Fruit fly (Drosophila melanogaster): Measurements from ENCODE around the gene Muc12Ea.

Muc12Ea gene

DNA sequence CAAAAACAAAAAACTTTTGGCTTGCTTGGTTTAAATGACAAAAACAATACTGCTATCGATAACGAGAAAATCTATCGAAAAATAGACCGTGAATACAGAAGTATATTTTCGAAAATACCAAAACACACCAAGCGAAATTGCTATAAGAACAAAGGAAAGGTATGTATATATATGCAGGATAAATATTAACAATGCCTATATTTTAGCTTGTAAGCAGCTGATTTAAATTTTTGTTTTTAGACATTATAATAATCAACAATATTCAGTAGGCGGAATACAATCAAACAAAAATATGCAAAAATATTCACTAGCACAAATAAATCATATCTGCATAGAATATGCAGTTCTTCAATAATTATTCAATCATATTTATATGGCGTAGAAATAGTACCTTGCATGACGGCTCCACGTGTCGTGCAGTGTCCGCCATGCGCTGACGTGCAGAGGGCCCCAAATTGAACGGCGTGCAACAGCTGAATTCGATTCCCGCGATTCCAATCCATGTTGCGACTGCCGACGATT, 39.6 kb upstream of the Muc12Ea start, which contains the start of the genes Fbxl4 and Dus2 (continued):
- TF ChIP-seq CG33213 (GFP tag; optimal IDR thresholded peaks at IDR 0.05) = peak; percentile 86
- TF ChIP-seq CHES-1-like (GFP tag; optimal IDR thresholded peaks at IDR 0.05) = peak; percentile 89
- no peak for TF ChIP-seq CG1832 (GFP tag; optimal IDR thresholded peaks at IDR 0.05)
- peak; percentile 95 for TF ChIP-seq nmo (GFP tag; optimal IDR thresholded peaks at IDR 0.05)
- TF ChIP-seq eve (GFP tag; optimal IDR thresholded peaks at IDR 0.05) = no peak
- TF ChIP-seq CG6254 (GFP tag; optimal IDR thresholded peaks at IDR 0.05) = peak; percentile 78
- peak; percentile 70 for TF ChIP-seq CG6654 (GFP tag; optimal IDR thresholded peaks at IDR 0.05)
- TF ChIP-seq CG1529 (GFP tag; optimal IDR thresholded peaks at IDR 0.05) = peak; percentile 76
- TF ChIP-seq tgo (GFP tag; IDR thresholded peaks at IDR 0.05) = peak; percentile 92
- TF ChIP-seq chif (GFP tag; optimal IDR thresholded peaks at IDR 0.05) = peak; percentile 92 to 95
- TF ChIP-seq Hr78 (GFP tag; optimal IDR thresholded peaks at IDR 0.05) = peak in 1 of 2 experiments; percentile 77
- peak; percentile 87 for TF ChIP-seq Dad (GFP tag; optimal IDR thresholded peaks at IDR 0.05)
- peak; percentile 86 for TF ChIP-seq CG2889 (GFP tag; IDR thresholded peaks at IDR 0.05)
- peak; percentile 60; the same call in 1 of the 2 replicates for TF ChIP-seq sim (GFP tag; IDR thresholded peaks at IDR 0.05)
- peak; percentile 27 for TF ChIP-seq pfk (GFP tag; optimal IDR thresholded peaks at IDR 0.05)
- TF ChIP-seq CG1647 (GFP tag; optimal IDR thresholded peaks at IDR 0.05) = peak; percentile 90
- peak; percentile 92 for TF ChIP-seq CG30431 (GFP tag; optimal IDR thresholded peaks at IDR 0.05)
- TF ChIP-seq Taf1 (GFP tag; IDR thresholded peaks at IDR 0.05) = peak; percentile 74; the same call in 1 of the 2 replicates
- TF ChIP-seq en (GFP tag; optimal IDR thresholded peaks at IDR 0.05) = peak; percentile 76
- peak; percentile 63 for TF ChIP-seq oc (tag; optimal IDR thresholded peaks at IDR 0.05)
- peak; percentile 83 for TF ChIP-seq Awh (GFP tag; IDR thresholded peaks at IDR 0.05)
- peak; percentile 90 for TF ChIP-seq Mad (GFP tag; optimal IDR thresholded peaks at IDR 0.05)
- peak; percentile 89 for TF ChIP-seq CG3281 (GFP tag; optimal IDR thresholded peaks at IDR 0.05)
- TF ChIP-seq CG34422 (GFP tag; IDR thresholded peaks at IDR 0.05) = peak; percentile 93
- TF ChIP-seq exex (tag; optimal IDR thresholded peaks at IDR 0.05) = no peak
- peak; percentile 66 for TF ChIP-seq CG10431 (GFP tag; optimal IDR thresholded peaks at IDR 0.05)
- peak; percentile 87 for TF ChIP-seq onecut (GFP tag; IDR thresholded peaks at IDR 0.05)
- peak; percentile 96 for TF ChIP-seq CG2120 (GFP tag; optimal IDR thresholded peaks at IDR 0.05)
- TF ChIP-seq Fer2 (tag; optimal IDR thresholded peaks at IDR 0.05) = peak; percentile 83
- 0 out of 3 replicates have a peak, but pooled peaks have one; percentile 25 for TF ChIP-seq Doc3 (GFP tag; IDR thresholded peaks at IDR 0.05; ENCODE audit: partially characterized antibody)
- peak; percentile 24 for TF ChIP-seq CTCF (GFP tag; optimal IDR thresholded peaks at IDR 0.05)
- TF ChIP-seq Max (GFP tag; optimal IDR thresholded peaks at IDR 0.05) = peak; percentile 92
- TF ChIP-seq CG13123 (GFP tag; optimal IDR thresholded peaks at IDR 0.05) = peak; percentile 68
- TF ChIP-seq MESR4 (GFP tag; optimal IDR thresholded peaks at IDR 0.05) = no peak
- TF ChIP-seq CG34224 (GFP tag; IDR thresholded peaks at IDR 0.05; ENCODE audit: partially characterized antibody) = no peak
- TF ChIP-seq ERR (GFP tag; optimal IDR thresholded peaks at IDR 0.05) = peak; percentile 54
- peak; percentile 87 for TF ChIP-seq seq (GFP tag; IDR thresholded peaks at IDR 0.05)
- peak; percentile 99 for TF ChIP-seq Med (GFP tag)
- peak; percentile 81 for TF ChIP-seq aop (GFP tag; IDR thresholded peaks at IDR 0.05)
- TF ChIP-seq E2f1 (GFP tag; IDR thresholded peaks at IDR 0.05) = peak; percentile 91
- peak; percentile 78 for TF ChIP-seq CG31388 (GFP tag; optimal IDR thresholded peaks at IDR 0.05)
- peak; percentile 91 for TF ChIP-seq PHDP (tag; optimal IDR thresholded peaks at IDR 0.05)
- peak; percentile 37 for TF ChIP-seq pzg (GFP tag; optimal IDR thresholded peaks at IDR 0.05)
- TF ChIP-seq Jarid2 (GFP tag; optimal IDR thresholded peaks at IDR 0.05) = no peak
- peak; percentile 90 for TF ChIP-seq CG12155 (GFP tag; optimal IDR thresholded peaks at IDR 0.05)
- peak; percentile 81 for TF ChIP-seq CG17385 (GFP tag; optimal IDR thresholded peaks at IDR 0.05)
- peak; percentile 74 for TF ChIP-seq GATAe (GFP tag; conservative IDR thresholded peaks at IDR 0.05)
- peak; percentile 44; the same call in 1 of the 3 replicates for TF ChIP-seq Opbp (GFP tag; IDR thresholded peaks at IDR 0.05; ENCODE audit: partially characterized antibody)
- no peak for TF ChIP-seq CG17568 (GFP tag; optimal IDR thresholded peaks at IDR 0.05)
- peak; percentile 91 for TF ChIP-seq CG16779 (GFP tag; IDR thresholded peaks at IDR 0.05)

All from whole organism, embryonic.